Fruit fly (Drosophila melanogaster): Measurements from ENCODE around the gene CG32686.
A peak's percentile ranks its signal among the peaks of the same experiment; 100 is the strongest.

CG32686 gene

DNA sequence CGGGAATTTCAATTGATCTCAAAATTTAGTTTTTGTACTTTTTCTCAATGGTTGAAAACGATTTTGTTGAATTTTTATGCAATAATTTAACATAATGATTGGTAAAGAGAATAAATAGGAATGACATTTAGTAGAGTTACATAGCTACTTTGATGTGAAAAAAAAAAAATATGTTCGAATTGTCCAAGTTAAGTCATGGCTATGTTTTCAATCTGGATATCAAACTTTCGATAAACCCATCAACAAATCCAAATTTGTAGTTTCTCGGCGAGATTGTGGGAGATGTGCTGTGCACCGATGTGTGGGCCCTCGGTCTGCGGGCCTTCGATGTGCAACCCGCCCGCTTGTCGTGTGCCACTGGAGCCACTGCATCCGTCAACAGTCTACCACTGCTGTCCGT is at the start of gene CG32686, which contains the start of gene CG2898:
Gene CG32686, minus strand, starts transcription at position 101 of the 400 bp plus-strand sequence.
Gene CG2898, plus strand, starts transcription at position 159 of the 400 bp plus-strand sequence.
- no peak for TF ChIP-seq CG17801 (GFP tag; optimal IDR thresholded peaks at IDR 0.05; ENCODE audit: partially characterized antibody)

DNA sequence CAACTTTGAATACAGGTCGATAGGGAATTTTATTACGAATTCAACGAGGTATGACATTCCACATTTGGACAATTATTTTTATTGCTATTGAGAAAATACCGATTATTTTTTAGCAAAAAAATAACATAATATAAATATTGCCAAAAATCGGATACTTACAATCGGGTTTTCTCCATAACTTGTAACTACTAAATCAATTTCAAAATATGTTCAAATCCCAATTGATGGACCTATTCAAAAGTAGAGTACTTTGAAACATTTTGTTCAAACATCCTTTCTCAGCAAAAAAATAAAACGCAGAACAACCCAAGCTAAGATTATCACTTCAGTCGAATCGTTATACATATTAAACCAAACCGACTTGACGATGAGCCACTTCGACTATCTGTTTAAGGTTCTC is 42.0 kb upstream of the CG32686 start, which contains the start of gene RabX2:
Gene RabX2, plus strand, starts transcription at position 301 of the 400 bp plus-strand sequence.
- TF ChIP-seq CG17801 (GFP tag; optimal IDR thresholded peaks at IDR 0.05; ENCODE audit: partially characterized antibody) = no peak

DNA sequence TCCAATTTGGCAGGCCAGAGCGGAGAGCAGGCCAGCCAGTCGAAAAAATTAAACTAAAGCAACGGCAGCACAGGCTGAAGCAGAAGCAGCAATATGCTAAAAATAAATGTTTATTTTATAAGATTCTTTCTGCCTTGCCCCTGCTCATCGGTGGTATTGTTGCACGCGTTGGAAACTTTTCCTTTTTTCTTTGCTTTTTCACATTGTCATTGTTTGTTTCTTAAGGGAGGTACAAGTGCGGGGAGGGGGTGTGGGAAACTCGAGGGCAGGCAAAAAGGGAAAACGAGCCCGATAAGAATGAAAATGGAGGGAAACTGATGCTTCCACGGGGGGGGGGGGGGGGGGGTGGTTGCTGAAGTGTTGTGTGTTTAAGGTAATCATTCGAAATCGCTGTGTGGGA is 23.8 kb upstream of the CG32686 start:
- no peak for TF ChIP-seq CG17801 (GFP tag; optimal IDR thresholded peaks at IDR 0.05; ENCODE audit: partially characterized antibody)

DNA sequence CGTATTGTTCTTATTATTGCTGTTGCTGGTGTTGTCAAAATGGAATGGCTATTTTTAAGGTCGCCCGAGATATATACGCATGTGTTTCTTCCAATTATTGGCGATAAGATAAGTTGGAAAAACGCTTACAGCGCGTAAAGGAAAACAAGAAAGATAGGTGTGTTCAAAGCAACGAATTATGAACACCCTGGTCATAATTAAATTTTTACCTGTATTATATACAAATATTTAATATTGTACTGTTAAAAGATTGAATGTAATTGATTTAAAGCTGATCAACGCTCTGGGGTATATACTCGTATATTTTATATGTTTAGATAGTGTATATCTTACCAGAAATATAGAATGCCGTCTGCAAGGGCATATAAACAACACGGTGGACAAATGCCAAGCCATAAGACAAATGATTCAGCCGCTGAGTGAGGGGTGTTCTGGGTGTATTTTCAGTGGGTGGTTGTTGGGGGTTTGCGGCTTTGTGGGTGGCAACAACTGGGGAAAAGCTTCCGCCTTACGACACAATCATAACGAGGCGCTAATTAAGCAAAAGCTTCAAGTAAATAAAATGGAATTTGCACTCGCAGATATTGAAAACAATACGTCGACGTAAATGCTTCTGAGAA is 22.5 kb upstream of the CG32686 start:
- TF ChIP-seq CG17801 (GFP tag; optimal IDR thresholded peaks at IDR 0.05; ENCODE audit: partially characterized antibody) = no peak

DNA sequence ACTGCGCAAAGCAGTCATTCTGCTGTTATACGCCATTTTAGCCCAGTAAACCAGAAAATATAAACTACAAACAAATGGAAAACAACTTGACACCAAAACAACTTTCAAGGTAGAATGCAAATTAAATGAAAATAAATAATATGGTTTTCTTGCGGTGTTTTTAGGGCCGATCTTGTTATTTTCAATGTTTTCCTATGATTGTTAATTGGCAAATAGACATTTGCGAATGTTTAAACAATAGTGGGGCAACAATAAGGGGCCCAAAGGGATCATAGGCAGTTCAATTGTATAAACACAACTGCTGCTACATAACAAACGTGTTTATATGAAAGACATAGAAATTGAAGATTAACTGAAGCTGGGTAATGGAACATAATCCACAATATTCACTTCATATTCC is 21.7 kb upstream of the CG32686 start:
- TF ChIP-seq CG17801 (GFP tag; optimal IDR thresholded peaks at IDR 0.05; ENCODE audit: partially characterized antibody) = no peak

DNA sequence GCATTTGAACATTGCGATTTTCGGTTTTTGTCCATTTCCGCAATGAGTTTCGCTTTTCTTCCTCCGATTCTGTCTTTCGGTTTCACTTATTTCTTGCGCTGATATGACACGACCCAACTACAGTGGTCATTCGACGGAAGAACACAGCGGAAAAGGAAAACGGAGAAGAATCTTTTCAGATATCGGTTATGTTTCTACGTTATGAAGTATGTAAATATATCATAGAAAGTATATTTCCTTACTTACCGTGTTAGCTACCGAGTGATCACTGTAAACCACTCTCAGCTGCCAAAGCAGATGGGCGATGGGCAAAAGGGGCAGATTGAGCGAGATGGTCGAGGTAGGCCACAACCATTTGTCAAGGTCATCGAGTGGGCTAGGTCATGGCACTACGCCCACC is 12.6 kb upstream of the CG32686 start:
- TF ChIP-seq CG17801 (GFP tag; optimal IDR thresholded peaks at IDR 0.05; ENCODE audit: partially characterized antibody) = no peak

DNA sequence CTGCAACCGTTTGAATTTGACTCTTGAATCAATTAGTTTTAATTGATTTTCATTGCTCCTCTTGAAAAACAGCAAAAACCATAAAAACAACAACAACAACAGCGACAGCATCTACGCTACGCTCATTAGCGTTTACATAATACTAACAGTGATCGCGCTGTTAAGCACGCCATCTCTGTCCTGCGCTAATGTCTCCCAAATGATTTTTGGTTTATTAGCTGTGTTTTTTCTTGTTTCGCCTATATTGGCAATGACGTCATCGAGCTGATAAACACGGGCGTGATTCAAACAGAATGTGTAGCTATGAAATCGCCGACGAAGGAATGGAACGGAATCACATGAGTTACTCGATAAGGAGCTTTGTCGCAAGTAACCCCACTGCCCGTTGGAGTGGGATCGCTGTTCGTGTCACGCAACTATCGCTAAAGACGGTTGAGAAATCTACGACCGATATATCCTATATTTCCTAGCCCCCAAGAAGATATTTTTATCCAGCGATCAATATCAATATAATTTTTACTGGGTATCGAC is 11.8 kb upstream of the CG32686 start:
- TF ChIP-seq CG17801 (GFP tag; optimal IDR thresholded peaks at IDR 0.05; ENCODE audit: partially characterized antibody) = no peak

DNA sequence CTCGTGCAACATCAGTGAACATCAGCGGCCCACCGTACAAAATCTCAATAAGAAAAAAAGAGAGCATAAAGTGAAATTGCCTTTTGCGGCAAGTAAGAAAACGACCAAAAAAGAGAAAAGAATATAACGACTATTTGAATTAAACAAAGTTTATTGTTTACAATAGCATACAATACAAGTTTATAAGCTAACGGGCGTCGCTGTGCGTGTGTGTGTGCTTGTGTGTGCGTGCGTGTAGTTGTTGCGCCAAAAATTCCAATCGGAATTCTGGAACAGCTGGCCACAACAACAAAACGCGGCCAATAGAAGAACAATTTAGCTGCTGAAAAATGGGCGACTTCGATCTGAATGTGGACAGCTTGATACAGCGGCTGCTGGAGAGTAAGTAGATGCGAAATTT is 11.1 kb upstream of the CG32686 start:
- no peak for TF ChIP-seq CG17801 (GFP tag; optimal IDR thresholded peaks at IDR 0.05; ENCODE audit: partially characterized antibody)

DNA sequence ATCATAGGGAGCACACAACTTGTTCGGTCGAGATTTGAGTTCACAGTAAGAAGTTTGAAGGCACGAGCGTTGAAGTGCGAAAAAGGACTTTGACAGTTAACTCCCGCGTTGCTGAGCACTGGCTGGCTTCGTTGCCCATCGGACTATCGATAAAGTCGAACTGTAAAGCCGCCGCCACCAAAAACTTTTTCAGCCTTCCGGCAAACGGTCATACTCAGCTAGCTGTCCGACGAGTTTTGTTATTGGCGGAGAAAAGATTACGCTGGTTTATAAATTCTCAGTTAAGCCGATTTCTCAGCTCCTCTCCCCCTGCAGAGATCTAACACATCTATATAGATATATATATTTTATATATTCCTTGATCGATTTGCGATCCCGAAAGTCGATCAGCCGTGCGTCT is 10.6 kb upstream of the CG32686 start, which contains the start of the genes Psf3 and flw:
Gene Psf3, minus strand, starts transcription at position 105 of the 400 bp plus-strand sequence.
Gene flw, plus strand, starts transcription at position 204 of the 400 bp plus-strand sequence.
- no peak for TF ChIP-seq CG17801 (GFP tag; optimal IDR thresholded peaks at IDR 0.05; ENCODE audit: partially characterized antibody)

DNA sequence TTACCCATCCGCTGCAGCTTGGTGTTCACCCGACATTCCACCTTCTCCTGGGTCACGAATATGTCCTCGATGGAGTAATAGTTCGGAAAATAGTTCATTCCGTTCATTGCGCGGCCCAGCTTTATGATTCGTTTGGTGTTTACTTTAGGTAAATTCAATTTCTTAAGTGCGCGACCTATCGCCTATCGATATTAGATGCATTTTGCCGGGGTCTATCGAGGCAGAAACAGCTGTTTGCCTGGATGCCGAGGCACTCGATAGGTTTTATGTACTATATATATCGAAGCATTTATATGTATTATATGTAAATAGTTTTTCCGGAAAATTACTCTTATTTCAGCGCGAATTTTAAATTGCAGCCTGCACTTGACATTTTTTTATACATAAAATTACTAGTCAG is 9.8 kb upstream of the CG32686 start:
- TF ChIP-seq CG17801 (GFP tag; optimal IDR thresholded peaks at IDR 0.05; ENCODE audit: partially characterized antibody) = no peak

DNA sequence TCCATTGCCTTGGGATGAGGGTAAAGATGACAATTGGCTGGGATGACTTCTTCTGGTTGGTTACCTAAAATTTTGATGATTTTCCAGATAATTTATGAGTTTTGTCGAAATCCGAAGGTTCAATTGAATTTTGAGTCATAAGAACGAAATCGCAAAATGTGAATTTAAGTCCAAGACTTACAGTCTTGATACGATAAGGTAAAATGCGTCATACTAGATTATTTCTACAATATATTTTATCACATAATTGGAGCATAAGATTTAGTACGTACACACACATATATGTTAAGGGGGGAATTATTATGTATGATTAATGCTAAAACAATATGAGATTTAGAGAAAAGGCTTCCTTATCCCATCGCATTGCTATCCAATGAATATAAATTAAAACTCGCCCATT is 6.1 kb upstream of the CG32686 start, which contains the start of gene CG32681:
Gene CG32681, minus strand, starts transcription at position 101 of the 400 bp plus-strand sequence.
- TF ChIP-seq CG17801 (GFP tag; optimal IDR thresholded peaks at IDR 0.05; ENCODE audit: partially characterized antibody) = no peak

DNA sequence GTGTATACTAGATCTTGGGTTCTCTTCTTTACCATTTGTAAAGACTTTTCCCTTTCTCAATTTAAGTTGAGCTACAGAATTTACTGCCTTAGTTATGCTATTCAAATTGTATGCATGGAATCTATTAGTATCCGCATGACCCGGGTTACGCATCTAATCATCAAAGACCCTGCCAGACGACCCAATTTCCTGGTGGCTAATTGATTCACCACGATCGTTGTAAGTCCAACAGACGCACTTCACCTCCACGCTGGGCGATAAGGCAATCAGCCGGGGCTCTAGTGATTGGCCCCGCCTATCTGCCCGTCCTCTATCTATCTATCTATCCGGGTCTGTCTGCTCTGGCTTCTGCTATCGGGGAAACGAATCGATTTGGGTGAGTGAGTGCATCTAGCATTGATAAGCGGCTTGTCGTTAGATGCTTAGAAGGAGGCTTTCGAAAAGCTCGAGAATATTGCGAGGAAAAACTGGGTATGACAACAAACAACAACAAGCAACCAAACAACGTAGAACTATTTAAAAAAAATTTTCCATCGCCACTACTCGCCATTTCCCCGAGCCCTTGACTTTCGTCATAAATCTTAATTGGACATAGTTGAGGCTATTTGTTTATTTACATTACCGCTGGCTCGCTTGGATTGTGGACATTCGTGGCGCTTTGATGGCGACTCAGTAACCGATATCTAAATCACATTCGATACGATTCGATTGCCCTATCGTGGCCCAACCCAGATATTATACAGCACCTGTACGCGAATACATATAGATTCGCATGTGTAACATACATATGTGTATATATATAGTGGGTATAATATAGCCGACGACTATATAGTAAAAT is 4.7 kb downstream of the CG32686 start:
- TF ChIP-seq CG17801 (GFP tag; optimal IDR thresholded peaks at IDR 0.05; ENCODE audit: partially characterized antibody) = no peak

DNA sequence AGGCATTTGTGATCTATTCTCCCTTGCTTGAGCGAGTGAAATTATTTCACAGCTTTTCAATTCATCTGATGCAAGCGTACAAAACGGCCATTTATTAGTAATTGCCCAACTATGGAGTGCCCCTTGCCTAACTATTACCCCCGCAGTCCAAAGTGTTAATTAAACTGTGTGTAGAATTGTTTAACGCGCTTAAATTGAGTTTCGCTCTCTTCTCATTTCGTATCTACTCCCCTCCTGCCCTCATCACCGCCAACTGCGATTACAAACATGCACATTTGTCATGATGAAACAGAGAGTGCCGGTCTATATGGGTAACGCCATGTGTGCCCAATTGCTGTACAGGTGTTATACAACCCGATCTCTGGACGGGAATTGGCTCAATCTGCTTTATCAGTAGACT is 5.4 kb downstream of the CG32686 start:
- no peak for TF ChIP-seq CG17801 (GFP tag; optimal IDR thresholded peaks at IDR 0.05; ENCODE audit: partially characterized antibody)

DNA sequence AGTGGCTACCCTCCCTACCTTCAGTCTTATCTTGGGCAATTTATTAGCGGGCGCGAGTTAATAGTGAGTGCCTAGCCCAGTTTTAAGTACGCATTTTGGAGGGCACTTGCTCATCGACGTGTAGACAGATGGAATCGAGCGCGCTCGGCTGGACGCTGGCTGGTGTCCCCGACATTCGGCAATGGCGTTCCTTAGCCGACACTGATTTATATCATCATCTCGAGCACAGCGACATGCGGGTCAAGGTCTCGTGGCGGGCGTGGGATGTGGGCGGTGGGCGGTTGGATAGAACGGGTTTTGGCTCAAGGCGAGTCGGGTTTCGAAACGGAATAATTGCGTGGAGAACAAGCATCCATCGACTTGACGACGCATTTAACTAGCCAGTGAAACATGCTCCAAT is 5.8 kb downstream of the CG32686 start:
- no peak for TF ChIP-seq CG17801 (GFP tag; optimal IDR thresholded peaks at IDR 0.05; ENCODE audit: partially characterized antibody)

DNA sequence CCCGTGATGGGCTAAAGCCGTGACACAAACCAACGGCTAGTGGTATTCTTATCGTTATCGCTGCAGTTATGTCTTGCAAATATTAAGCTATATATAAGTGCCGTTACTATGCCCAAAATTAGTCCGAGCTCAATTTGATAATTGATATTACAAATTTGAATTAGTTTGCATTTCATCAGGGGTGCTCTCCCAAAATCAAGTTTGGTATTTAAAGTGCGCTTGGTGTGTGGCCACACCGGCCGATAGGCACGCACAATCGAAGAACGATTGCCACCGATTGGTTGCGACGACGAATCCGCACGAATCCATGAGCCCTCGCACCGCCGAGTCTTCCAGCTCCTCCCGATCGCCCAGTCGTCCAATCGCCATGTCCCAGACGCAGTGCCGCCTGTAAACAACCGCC is 7.3 kb downstream of the CG32686 start, which contains the start of gene CG17841:
Gene CG17841, plus strand, starts transcription at position 252 of the 403 bp plus-strand sequence.
- peak; percentile 13 for TF ChIP-seq CG17801 (GFP tag; optimal IDR thresholded peaks at IDR 0.05; ENCODE audit: partially characterized antibody)

DNA sequence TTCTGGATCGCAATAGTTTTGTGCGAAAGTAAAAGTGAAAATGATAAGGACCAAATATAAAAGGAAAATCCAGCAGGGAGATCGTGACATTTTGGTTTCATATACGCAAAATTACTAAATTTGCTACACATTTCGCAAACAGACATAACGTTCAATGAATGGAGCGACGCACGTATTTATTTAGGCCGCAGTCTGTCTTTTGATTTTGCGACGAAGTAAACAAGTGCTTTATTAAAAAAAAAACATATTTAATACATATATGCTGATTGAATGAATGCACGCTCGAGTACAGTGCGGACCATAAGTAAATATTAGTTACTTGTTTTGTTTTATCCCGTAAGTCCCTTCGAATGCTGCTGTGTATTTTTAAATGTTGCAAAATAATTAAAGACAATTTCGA is 7.7 kb downstream of the CG32686 start, which contains the start of gene CG32679:
Gene CG32679, minus strand, starts transcription at position 101 of the 400 bp plus-strand sequence.
- no peak for TF ChIP-seq CG17801 (GFP tag; optimal IDR thresholded peaks at IDR 0.05; ENCODE audit: partially characterized antibody)

All from ovary, adult (tissue).